Fruit fly (Drosophila melanogaster): ENCODE data around the gene CG4998.

DNA sequence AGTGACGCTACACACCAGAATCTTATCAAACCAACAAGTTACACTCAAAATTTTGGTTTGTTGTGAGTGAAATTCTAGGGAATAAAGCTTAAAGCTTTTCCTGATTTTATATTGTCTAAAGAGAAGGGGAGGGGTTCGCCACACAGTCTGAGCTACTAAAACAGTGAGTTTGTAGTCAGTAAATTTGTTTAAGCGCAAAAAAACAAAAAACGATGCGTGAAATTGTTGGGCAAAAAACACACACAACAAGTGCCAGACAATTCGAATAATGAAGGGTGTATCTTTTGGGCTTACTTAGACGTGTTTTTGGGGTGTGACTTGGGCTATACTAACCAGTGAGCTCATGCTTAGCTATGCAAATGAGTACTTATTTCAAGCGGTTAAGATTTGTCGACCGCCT is 21.0 kb downstream of the CG4998 start:
- TF ChIP-seq spab (GFP tag; optimal IDR thresholded peaks at IDR 0.05) (no peak), fd85E (GFP tag; optimal IDR thresholded peaks at IDR 0.05) (no peak), CG1621 (tag; optimal IDR thresholded peaks at IDR 0.05) (no peak), CG6854 (GFP tag; optimal IDR thresholded peaks at IDR 0.05) (no peak), Hr39 (GFP tag; optimal IDR thresholded peaks at IDR 0.05) (no peak), CG31627 (GFP tag; optimal IDR thresholded peaks at IDR 0.05) (no peak), acj6 (GFP tag; optimal IDR thresholded peaks at IDR 0.05) (no peak), CG16779 (tag; optimal IDR thresholded peaks at IDR 0.05) (no peak), dac (GFP tag; optimal IDR thresholded peaks at IDR 0.05) (no peak)

Measured in whole organism, prepupa.